In genomic region chr2L:22756281-22756680, dm6 we compare ENCODE assay signal across 3 fruit fly cellular contexts.
TF ChIP-seq lines count a peak whose summit lies in the region.

CG40006 (minus strand) TSS chr2L:22756349.

- TF ChIP-seq CTCF in whole organism, embryonic (GFP tag; optimal IDR thresholded peaks at IDR 0.05; lab: Kevin White, UChicago), result no peak

TF ChIP-seq in whole organism, embryonic, 481 proteins besides CTCF, POLR2A, EP300 and RAD21:
- peak; percentile 82 for TF ChIP-seq CG11723 (GFP tag; optimal IDR thresholded peaks at IDR 0.05; lab: Kevin White, UChicago)
- no peak for TF ChIP-seq NC2β (GFP tag; optimal IDR thresholded peaks at IDR 0.05; lab: Kevin White, UChicago)
- TF ChIP-seq Trl (optimal IDR thresholded peaks at IDR 0.05; lab: Kevin White, UChicago), result peak; percentile 28 to 37
- TF ChIP-seq Trl (GFP tag; optimal IDR thresholded peaks at IDR 0.05; lab: Kevin White, UChicago), result no peak
- TF ChIP-seq nerfin-2 (GFP tag; IDR thresholded peaks at IDR 0.05; lab: Robert Waterston, UW; ENCODE audit: partially characterized antibody), result 0 out of 2 replicates have a peak, but pooled peaks have one; percentile 18
- TF ChIP-seq mld (GFP tag; IDR thresholded peaks at IDR 0.05; lab: Robert Waterston, UW; ENCODE audit: partially characterized antibody), result peak; percentile 49; the same call in 1 of the 3 replicates
- no peak for TF ChIP-seq CG8765 (GFP tag; IDR thresholded peaks at IDR 0.05; lab: Robert Waterston, UW)
- TF ChIP-seq CG6175 (GFP tag; IDR thresholded peaks at IDR 0.05; lab: Robert Waterston, UW), result no peak

TF ChIP-seq in whole organism, prepupa, 60 proteins besides CTCF, POLR2A, EP300 and RAD21:
- TF ChIP-seq CG8119 (GFP tag; IDR thresholded peaks at IDR 0.05; lab: Robert Waterston, UW) (no peak), Lpt (GFP tag; optimal IDR thresholded peaks at IDR 0.05; lab: Kevin White, UChicago) (no peak), Sox14 (GFP tag; optimal IDR thresholded peaks at IDR 0.05; lab: Kevin White, UChicago) (no peak), CG11902 (GFP tag; optimal IDR thresholded peaks at IDR 0.05; lab: Kevin White, UChicago) (no peak), salr (GFP tag; optimal IDR thresholded peaks at IDR 0.05; lab: Kevin White, UChicago) (no peak), topi (GFP tag; optimal IDR thresholded peaks at IDR 0.05; lab: Kevin White, UChicago) (no peak), Eip78C (GFP tag; lab: Kevin White, UChicago) (peak; percentile 60), Eip93F (GFP tag; optimal IDR thresholded peaks at IDR 0.05; lab: Kevin White, UChicago) (no peak), svp (GFP tag; lab: Kevin White, UChicago) (peak; percentile 24), CG1621 (tag; optimal IDR thresholded peaks at IDR 0.05; lab: Kevin White, UChicago) (peak; percentile 59), dac (GFP tag; optimal IDR thresholded peaks at IDR 0.05; lab: Kevin White, UChicago) (no peak), Met (GFP tag; optimal IDR thresholded peaks at IDR 0.05; lab: Kevin White, UChicago) (no peak), dsx (GFP tag; optimal IDR thresholded peaks at IDR 0.05; lab: Kevin White, UChicago; ENCODE audit: poor library complexity, severe bottlenecking) (peak; percentile 85), CG9139 (GFP tag; optimal IDR thresholded peaks at IDR 0.05; lab: Kevin White, UChicago) (peak; percentile 46), fkh (GFP tag; optimal IDR thresholded peaks at IDR 0.05; lab: Kevin White, UChicago) (no peak), ss (GFP tag; optimal IDR thresholded peaks at IDR 0.05; lab: Kevin White, UChicago) (peak in 1 of 2 experiments; percentile 42), CG8319 (GFP tag; optimal IDR thresholded peaks at IDR 0.05; lab: Kevin White, UChicago) (no peak), net (GFP tag; optimal IDR thresholded peaks at IDR 0.05; lab: Kevin White, UChicago) (no peak)

TF ChIP-seq in whole organism, pupa, 21 proteins besides CTCF, POLR2A, EP300 and RAD21:
- TF ChIP-seq CG32121 (GFP tag; IDR thresholded peaks at IDR 0.05; lab: Robert Waterston, UW) (no peak), Pif1A (GFP tag; optimal IDR thresholded peaks at IDR 0.05; lab: Kevin White, UChicago) (no peak), CG12605 (GFP tag; IDR thresholded peaks at IDR 0.05; lab: Robert Waterston, UW) (no peak), CG15710 (tag; optimal IDR thresholded peaks at IDR 0.05; lab: Kevin White, UChicago) (peak; percentile 4), CG14655 (GFP tag; optimal IDR thresholded peaks at IDR 0.05; lab: Kevin White, UChicago) (no peak)
